Fruit fly (Drosophila melanogaster): ENCODE results near the gene Dhc1.

- TF ChIP-seq CTCF (optimal IDR thresholded peaks at IDR 0.05) (peak; percentile 73 to 85), CG8478 (optimal IDR thresholded peaks at IDR 0.05) (no peak)
Observed at dm6 chr3R:9694999-9695398, 20.6 kb upstream of the Dhc1 start.

Data from S2 (cell line).